Worm (Caenorhabditis elegans) whole organism, L3 larva: ENCODE results near the gene oac-24.

Experiments used
- ZK546.5 ChIP-seq: sonication (generic microtip); optimal IDR thresholded peaks from 2 replicates; lab custom pipeline; 2017; ENCODE audit warnings: missing biosample characterization, missing genetic modification characterization
- aly-2 ChIP-seq: fragments of 150-350 bp; optimal IDR thresholded peaks from 2 replicates; lab custom pipeline; 2014; ENCODE audit warnings: missing biosample characterization, missing genetic modification characterization
- ama-1 ChIP-seq: fragments of 150-350 bp; optimal IDR thresholded peaks from 2 replicates; lab custom pipeline; 2018
- ceh-16 ChIP-seq: sonication (generic microtip); optimal IDR thresholded peaks from 2 replicates; lab custom pipeline; 2017; ENCODE audit warnings: missing biosample characterization, missing genetic modification characterization
- ceh-28 ChIP-seq: fragments of 150-350 bp; optimal IDR thresholded peaks from 2 replicates; lab custom pipeline; 2014; ENCODE audit warnings: missing biosample characterization, missing genetic modification reagents, missing genetic modification characterization
- ceh-82 ChIP-seq: fragments of 150-350 bp; optimal IDR thresholded peaks from 2 replicates; lab custom pipeline; 2014; ENCODE audit warnings: missing biosample characterization, missing genetic modification characterization
- egl-27 ChIP-seq: sonication (generic microtip); optimal IDR thresholded peaks from 4 replicates; lab custom pipeline; 2017; ENCODE audit warnings: missing biosample characterization, missing genetic modification reagents, missing genetic modification characterization
- egl-5 ChIP-seq: fragments of 150-350 bp; optimal IDR thresholded peaks from 2 replicates; lab custom pipeline; 2017; ENCODE audit warnings: missing biosample characterization, missing genetic modification reagents, missing genetic modification characterization, inconsistent platforms
- elt-1 ChIP-seq: fragments of 150-350 bp; optimal IDR thresholded peaks from 2 replicates; lab custom pipeline; 2014; ENCODE audit warnings: missing biosample characterization, missing genetic modification characterization
- elt-2 ChIP-seq: sonication (generic microtip); optimal IDR thresholded peaks from 2 replicates; lab custom pipeline; 2016; ENCODE audit warnings: missing genetic modification reagents, mild to moderate bottlenecking, missing genetic modification characterization, missing compliant biosample characterization
- elt-3 ChIP-seq, 3 experiments: fragments of 150-350 bp in 1 of 3; sonication (generic microtip) in 2 of 3; optimal IDR thresholded peaks; 2 replicates in 2 of 3; 4 replicates in 1 of 3; lab custom pipeline; 2014 to 2017; ENCODE audit warnings: missing biosample characterization in 3 of 3, missing genetic modification characterization in 3 of 3
- fkh-10 ChIP-seq: sonication (generic microtip); optimal IDR thresholded peaks from 2 replicates; lab custom pipeline; 2017; ENCODE audit warnings: missing biosample characterization, missing genetic modification reagents, missing genetic modification characterization
- fkh-2 ChIP-seq: fragments of 150-350 bp; optimal IDR thresholded peaks from 2 replicates; lab custom pipeline; 2014; ENCODE audit warnings: missing biosample characterization, missing genetic modification reagents, missing genetic modification characterization
- fos-1 ChIP-seq: fragments of 150-350 bp; optimal IDR thresholded peaks from 2 replicates; lab custom pipeline; 2014; ENCODE audit warnings: missing biosample characterization, missing genetic modification characterization
- hmg-11 ChIP-seq: sonication (generic microtip); optimal IDR thresholded peaks from 2 replicates; lab custom pipeline; 2016; ENCODE audit warnings: missing genetic modification characterization, missing compliant biosample characterization
- jun-1 ChIP-seq: fragments of 150-350 bp; optimal IDR thresholded peaks from 2 replicates; lab custom pipeline; 2014; ENCODE audit warnings: missing biosample characterization, missing genetic modification reagents, missing genetic modification characterization
- lin-15B ChIP-seq: fragments of 150-350 bp; optimal IDR thresholded peaks from 2 replicates; lab custom pipeline; 2014; ENCODE audit warnings: missing biosample characterization, missing genetic modification characterization
- lin-39 ChIP-seq: fragments of 150-350 bp; optimal IDR thresholded peaks from 2 replicates; lab custom pipeline; 2018; ENCODE audit warnings: missing biosample characterization, missing genetic modification reagents, missing genetic modification characterization
- lsy-12 ChIP-seq: sonication (generic microtip); optimal IDR thresholded peaks from 2 replicates; lab custom pipeline; 2016; ENCODE audit warnings: mild to moderate bottlenecking, missing genetic modification characterization, missing compliant biosample characterization
- mml-1 ChIP-seq: fragments of 150-350 bp; sonication (generic microtip); optimal IDR thresholded peaks from 3 replicates; lab custom pipeline; 2014; ENCODE audit warnings: missing biosample characterization, missing genetic modification characterization
- nfya-1 ChIP-seq: sonication (generic microtip); optimal IDR thresholded peaks from 2 replicates; lab custom pipeline; 2017; ENCODE audit warnings: missing genetic modification characterization, mild to moderate bottlenecking, missing compliant biosample characterization, antibody characterized with exemption, moderate library complexity; ENCODE audit not compliant: insufficient read depth
- nhr-11 ChIP-seq: fragments of 150-350 bp; optimal IDR thresholded peaks from 2 replicates; lab custom pipeline; 2014; ENCODE audit warnings: missing biosample characterization, missing genetic modification characterization
- nhr-12 ChIP-seq: fragments of 150-350 bp; optimal IDR thresholded peaks from 2 replicates; lab custom pipeline; 2014; ENCODE audit warnings: missing biosample characterization, missing genetic modification characterization
- nhr-23 ChIP-seq: fragments of 150-350 bp; optimal IDR thresholded peaks from 2 replicates; lab custom pipeline; 2014; ENCODE audit warnings: missing biosample characterization, missing genetic modification reagents, missing genetic modification characterization
- nhr-25 ChIP-seq: sonication (generic microtip); optimal IDR thresholded peaks from 2 replicates; lab custom pipeline; 2017; ENCODE audit warnings: missing biosample characterization, missing genetic modification characterization
- nhr-28 ChIP-seq: fragments of 150-350 bp; optimal IDR thresholded peaks from 2 replicates; lab custom pipeline; 2014; ENCODE audit warnings: missing biosample characterization, missing genetic modification characterization
- nhr-43 ChIP-seq: sonication (generic microtip); optimal IDR thresholded peaks from 2 replicates; lab custom pipeline; 2016; ENCODE audit warnings: mild to moderate bottlenecking, missing genetic modification characterization, missing compliant biosample characterization; ENCODE audit not compliant: poor library complexity, severe bottlenecking
- nhr-77 ChIP-seq: fragments of 150-350 bp; optimal IDR thresholded peaks from 2 replicates; lab custom pipeline; 2014; ENCODE audit warnings: missing biosample characterization, missing genetic modification characterization
- pha-4 ChIP-seq: fragments of 150-350 bp; optimal IDR thresholded peaks from 2 replicates; lab custom pipeline; 2014; ENCODE audit warnings: missing biosample characterization, missing genetic modification reagents, missing genetic modification characterization
- pqm-1 ChIP-seq: fragments of 150-350 bp; optimal IDR thresholded peaks from 2 replicates; lab custom pipeline; 2017; ENCODE audit warnings: missing biosample characterization, missing genetic modification characterization, inconsistent platforms
- sea-2 ChIP-seq: fragments of 150-350 bp; sonication (generic microtip); optimal IDR thresholded peaks from 4 replicates; lab custom pipeline; 2014; ENCODE audit warnings: missing biosample characterization, missing genetic modification reagents, missing genetic modification characterization
- tbx-2 ChIP-seq: sonication (generic microtip); optimal IDR thresholded peaks from 2 replicates; lab custom pipeline; 2016; ENCODE audit warnings: mild to moderate bottlenecking, missing genetic modification characterization, missing compliant biosample characterization
- unc-39 ChIP-seq: sonication (generic microtip); optimal IDR thresholded peaks from 4 replicates; lab custom pipeline; 2017; ENCODE audit warnings: missing biosample characterization, missing genetic modification characterization
- unc-62 ChIP-seq: fragments of 150-350 bp; sonication (generic microtip); optimal IDR thresholded peaks from 4 replicates; lab custom pipeline; 2014; ENCODE audit warnings: missing biosample characterization, missing genetic modification reagents, missing genetic modification characterization
- zag-1 ChIP-seq: fragments of 150-350 bp; optimal IDR thresholded peaks from 2 replicates; lab custom pipeline; 2014; ENCODE audit warnings: missing biosample characterization, missing genetic modification characterization
- ztf-11 ChIP-seq: fragments of 150-350 bp; optimal IDR thresholded peaks from 2 replicates; lab custom pipeline; 2014; ENCODE audit warnings: missing biosample characterization, missing genetic modification characterization

oac-24 gene

DNA sequence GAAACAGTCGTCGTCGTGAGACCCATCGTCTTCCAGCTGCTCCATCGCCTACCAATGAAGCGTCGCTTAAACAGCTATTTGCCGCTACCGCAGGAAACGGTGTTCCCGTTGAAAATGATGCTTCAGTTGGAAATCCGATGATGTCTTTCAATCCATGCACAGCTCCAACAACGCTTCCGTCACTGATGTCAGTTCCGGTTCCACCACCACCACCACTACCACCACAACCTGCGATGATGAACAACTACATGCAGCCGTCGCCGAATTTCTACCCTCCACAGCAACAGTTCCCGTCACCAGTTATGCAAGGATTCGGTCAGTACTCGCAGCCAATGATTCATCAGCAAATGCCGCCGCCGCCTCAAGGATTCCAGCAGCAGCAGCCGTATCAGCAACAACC is 23.4 kb downstream of the oac-24 start:
- TF ChIP-seq mml-1 (tag; lab: Kevin White, UChicago): no peak
- TF ChIP-seq unc-62 (GFP tag; lab: Kevin White, UChicago): no peak
- no peak for TF ChIP-seq elt-3 (tag; optimal IDR thresholded peaks at IDR 0.05; lab: Kevin White, UChicago)
- no peak for TF ChIP-seq tbx-2 (tag; lab: Kevin White, UChicago)
- no peak for TF ChIP-seq ZK546.5 (tag; lab: Kevin White, UChicago)
- TF ChIP-seq lin-15B: no peak
- no peak for TF ChIP-seq nhr-11 (tag; lab: Kevin White, UChicago)
- TF ChIP-seq ceh-28 (tag; lab: Kevin White, UChicago): no peak
- no peak for TF ChIP-seq nhr-23
- no peak for TF ChIP-seq fkh-2 (tag; lab: Kevin White, UChicago)
- TF ChIP-seq elt-1 (tag; lab: Kevin White, UChicago): no peak
- no peak for TF ChIP-seq fkh-10 (GFP tag; lab: Kevin White, UChicago)
- TF ChIP-seq ceh-82: no peak
- TF ChIP-seq egl-5: no peak
- TF ChIP-seq nhr-12 (tag; lab: Kevin White, UChicago): no peak
- no peak for TF ChIP-seq hmg-11 (tag; lab: Kevin White, UChicago)
- TF ChIP-seq unc-39 (tag; lab: Kevin White, UChicago): no peak

DNA sequence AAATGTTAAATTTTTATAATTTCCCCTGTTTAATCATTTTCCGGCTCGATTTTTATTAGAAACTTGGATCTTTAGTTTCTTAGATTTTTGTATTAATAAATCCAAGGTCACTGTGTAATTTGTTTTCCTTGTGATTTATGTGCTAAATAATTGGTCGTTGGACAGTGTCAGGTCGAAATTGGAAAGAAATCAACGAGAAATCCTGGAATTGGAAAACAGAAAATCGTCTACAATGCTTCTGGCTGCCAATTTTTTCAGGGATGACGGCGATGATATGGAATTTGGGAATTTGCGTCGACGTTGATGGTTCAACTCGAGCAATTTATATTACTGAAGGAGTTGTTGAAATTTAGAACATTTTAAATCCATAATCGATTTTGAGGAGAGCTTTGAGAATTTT is 24.0 kb downstream of the oac-24 start:
- TF ChIP-seq sea-2: no peak
- TF ChIP-seq nhr-77 (tag; lab: Kevin White, UChicago): no peak
- TF ChIP-seq fos-1 (tag; lab: Kevin White, UChicago): no peak
- no peak for TF ChIP-seq egl-27
- TF ChIP-seq zag-1: no peak
- no peak for TF ChIP-seq nhr-25
- no peak for TF ChIP-seq aly-2
- TF ChIP-seq ceh-16 (tag; lab: Kevin White, UChicago): no peak
- TF ChIP-seq nhr-23: no peak
- no peak for TF ChIP-seq elt-1 (tag; lab: Kevin White, UChicago)
- no peak for TF ChIP-seq ceh-28 (tag; lab: Kevin White, UChicago)
- no peak for TF ChIP-seq ama-1 (lab: Kevin White, UChicago)
- no peak for TF ChIP-seq ceh-82
- no peak for TF ChIP-seq hmg-11 (tag; lab: Kevin White, UChicago)
- TF ChIP-seq nhr-43 (tag; lab: Kevin White, UChicago): no peak
- TF ChIP-seq tbx-2 (tag; lab: Kevin White, UChicago): no peak
- TF ChIP-seq nhr-11 (tag; lab: Kevin White, UChicago): no peak
- TF ChIP-seq ztf-11: no peak

DNA sequence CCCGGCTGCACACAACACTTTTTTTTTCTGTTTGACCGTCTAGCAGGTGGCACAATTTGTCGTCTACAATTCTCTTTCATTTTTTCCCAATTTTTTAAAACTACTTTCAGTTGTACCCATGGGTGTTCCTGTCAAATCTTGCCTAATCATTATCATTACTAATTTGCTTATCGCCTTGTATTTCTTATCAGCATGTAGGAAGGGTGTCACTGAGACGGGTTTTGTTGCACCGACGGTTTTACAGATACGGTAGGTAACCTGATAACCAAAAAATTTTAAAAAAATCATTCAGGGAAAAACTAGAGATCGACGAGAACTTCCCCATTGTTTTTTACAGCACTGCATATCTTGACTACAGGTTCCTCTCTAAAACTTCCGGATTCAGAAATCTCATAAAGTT is 27.2 kb downstream of the oac-24 start, which contains the start of gene F39G3.2:
Gene F39G3.2 (plus strand): TSS at position 105 of the 400 bp plus-strand sequence.
- TF ChIP-seq jun-1 (peak; percentile 4), nhr-23 (no peak), elt-2 (tag; lab: Kevin White, UChicago) (peak; percentile 90), lin-39 (tag; lab: Kevin White, UChicago) (no peak), pqm-1 (tag; lab: Kevin White, UChicago) (peak; percentile 50)

DNA sequence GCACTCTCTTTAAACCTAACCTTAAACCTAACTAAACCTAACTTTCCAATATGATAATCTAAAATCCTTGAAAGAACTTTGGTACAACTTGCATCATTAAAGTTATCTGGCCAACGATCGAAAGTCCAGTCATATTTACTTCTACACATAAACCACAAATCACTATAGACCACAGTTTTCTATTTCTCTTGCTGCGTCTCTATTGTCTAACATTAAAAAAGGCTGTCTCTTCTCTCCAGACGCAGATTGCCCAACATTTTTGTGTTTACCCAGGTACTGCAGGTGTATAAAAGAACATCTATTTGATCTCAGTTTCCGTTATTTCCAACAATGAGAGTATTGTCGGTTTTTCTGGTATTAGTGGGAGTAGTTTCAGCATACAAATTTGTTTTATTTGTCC is 31.6 kb downstream of the oac-24 start, which contains the start of gene ugt-61:
Gene ugt-61 (plus strand): TSS at position 233 of the 400 bp plus-strand sequence.
- TF ChIP-seq pqm-1 (tag; lab: Kevin White, UChicago) (peak; percentile 15), fkh-2 (tag; lab: Kevin White, UChicago) (no peak), ceh-82 (no peak), nhr-11 (tag; lab: Kevin White, UChicago) (no peak), nhr-28 (no peak), hmg-11 (tag; lab: Kevin White, UChicago) (no peak), zag-1 (no peak), nhr-77 (tag; lab: Kevin White, UChicago) (no peak), pha-4 (tag; lab: Kevin White, UChicago) (peak; percentile 76)
- TF ChIP-seq, all 47 proteins: peak for 2

DNA sequence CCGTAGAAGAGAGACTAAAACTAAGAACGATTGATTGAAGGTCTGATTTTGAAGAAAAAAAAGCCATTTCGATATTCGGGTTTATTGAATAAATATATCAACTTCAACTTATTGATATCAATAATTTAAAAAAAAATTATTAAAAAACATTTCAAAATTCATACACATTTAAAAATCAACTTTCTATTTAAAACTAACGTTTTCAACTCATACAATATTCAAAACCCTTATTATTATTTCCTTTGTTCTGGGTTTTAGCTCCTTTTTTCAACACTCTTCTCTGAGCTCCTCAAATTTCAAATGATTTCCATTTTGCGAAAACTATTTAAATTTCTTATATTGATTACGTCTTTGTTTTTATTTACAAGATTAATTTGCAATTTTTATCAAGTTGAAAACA is 34.7 kb downstream of the oac-24 start, which contains the start of gene C18G1.7:
Gene C18G1.7 (plus strand): TSS at position 301 of the 400 bp plus-strand sequence.
- TF ChIP-seq nhr-43 (tag; lab: Kevin White, UChicago) (no peak), nhr-12 (tag; lab: Kevin White, UChicago) (no peak), nfya-1 (tag; lab: Kevin White, UChicago) (no peak), elt-3 (tag; optimal IDR thresholded peaks at IDR 0.05; lab: Kevin White, UChicago) (no peak), nhr-77 (tag; lab: Kevin White, UChicago) (no peak), egl-27 (no peak), elt-1 (tag; lab: Kevin White, UChicago) (no peak), lsy-12 (tag; lab: Kevin White, UChicago) (no peak)
